Worm (Caenorhabditis elegans) whole organism, late embryonic: Measurements from ENCODE around the gene ets-9.

Experiments
- C08G9.2 ChIP-seq: sonication (generic microtip); optimal IDR thresholded peaks from 2 replicates; lab custom pipeline; 2016; ENCODE audit warnings: mild to moderate bottlenecking, missing genetic modification characterization, moderate library complexity, missing compliant biosample characterization
- C38D4.7 ChIP-seq: fragments of 200-800 bp; sonication (Bioruptor generic); optimal IDR thresholded peaks from 2 replicates; lab custom pipeline; 2018; ENCODE audit warnings: mild to moderate bottlenecking, missing genetic modification characterization, moderate library complexity, missing compliant biosample characterization
- F13H6.1 ChIP-seq: sonication (generic microtip); optimal IDR thresholded peaks from 2 replicates; lab custom pipeline; 2016; ENCODE audit warnings: missing genetic modification characterization, missing compliant biosample characterization
- K09A11.1 ChIP-seq: sonication (generic microtip); optimal IDR thresholded peaks from 2 replicates; lab custom pipeline; 2017; ENCODE audit warnings: antibody characterized with exemption, mild to moderate bottlenecking, missing genetic modification characterization, missing compliant biosample characterization; ENCODE audit not compliant: insufficient read depth
- Y22D7AL.16 ChIP-seq: sonication (generic microtip); optimal IDR thresholded peaks from 2 replicates; lab custom pipeline; 2016; ENCODE audit warnings: missing genetic modification characterization, missing compliant biosample characterization
- ahr-1 ChIP-seq: sonication (generic microtip); optimal IDR thresholded peaks from 2 replicates; lab custom pipeline; 2016; ENCODE audit warnings: missing genetic modification characterization, missing compliant biosample characterization
- ceh-18 ChIP-seq: sonication (generic microtip); optimal IDR thresholded peaks from 2 replicates; lab custom pipeline; 2016; ENCODE audit warnings: missing genetic modification characterization, missing compliant biosample characterization
- ceh-19 ChIP-seq: fragments of 200-800 bp; sonication (Bioruptor generic); optimal IDR thresholded peaks from 2 replicates; lab custom pipeline; 2018; ENCODE audit warnings: mild to moderate bottlenecking, missing genetic modification characterization, missing compliant biosample characterization
- ceh-22 ChIP-seq: sonication (generic microtip); optimal IDR thresholded peaks from 2 replicates; lab custom pipeline; 2017; ENCODE audit warnings: missing biosample characterization, missing genetic modification characterization
- ceh-30 ChIP-seq: fragments of 150-350 bp; optimal IDR thresholded peaks from 2 replicates; lab custom pipeline; 2014; ENCODE audit warnings: missing biosample characterization, missing genetic modification characterization
- ceh-31 ChIP-seq: sonication (generic microtip); optimal IDR thresholded peaks from 2 replicates; lab custom pipeline; 2016; ENCODE audit warnings: missing genetic modification characterization, missing compliant biosample characterization
- ceh-34 ChIP-seq: sonication (generic microtip); optimal IDR thresholded peaks from 2 replicates; lab custom pipeline; 2016; ENCODE audit warnings: mild to moderate bottlenecking, missing genetic modification characterization, missing compliant biosample characterization
- ceh-45 ChIP-seq: fragments of 200-800 bp; sonication (Bioruptor generic); IDR thresholded peaks from 2 replicates; pipeline ENCODE4 v1.3.6; 2022; ENCODE audit warnings: missing genetic modification reagents, missing genetic modification characterization, missing compliant biosample characterization
- ceh-48 ChIP-seq: sonication (generic microtip); optimal IDR thresholded peaks from 2 replicates; lab custom pipeline; 2016; ENCODE audit warnings: missing genetic modification characterization, inconsistent platforms, missing compliant biosample characterization
- ceh-6 ChIP-seq: fragments of 200-800 bp; sonication (Bioruptor generic); optimal IDR thresholded peaks from 2 replicates; lab custom pipeline; 2018; ENCODE audit warnings: mild to moderate bottlenecking, missing genetic modification characterization, missing compliant biosample characterization
- dve-1 ChIP-seq: sonication (generic microtip); optimal IDR thresholded peaks from 2 replicates; lab custom pipeline; 2017; ENCODE audit warnings: antibody characterized with exemption, mild to moderate bottlenecking, missing genetic modification characterization, missing compliant biosample characterization
- elt-4 ChIP-seq: sonication (generic microtip); optimal IDR thresholded peaks from 2 replicates; lab custom pipeline; 2016; ENCODE audit warnings: missing genetic modification characterization, missing compliant biosample characterization
- ets-4 ChIP-seq: sonication (generic microtip); optimal IDR thresholded peaks from 2 replicates; lab custom pipeline; 2016; ENCODE audit warnings: missing genetic modification characterization, missing compliant biosample characterization
- fkh-10 ChIP-seq: fragments of 150-350 bp; optimal IDR thresholded peaks from 2 replicates; lab custom pipeline; 2014; ENCODE audit warnings: missing biosample characterization, missing genetic modification reagents, missing genetic modification characterization
- fkh-6 ChIP-seq: sonication (generic microtip); optimal IDR thresholded peaks from 2 replicates; lab custom pipeline; 2016; ENCODE audit warnings: missing genetic modification characterization, missing compliant biosample characterization
- gmeb-2 ChIP-seq: sonication (generic microtip); optimal IDR thresholded peaks from 2 replicates; lab custom pipeline; 2016; ENCODE audit warnings: missing genetic modification characterization, inconsistent platforms, missing compliant biosample characterization
- hlh-13 ChIP-seq: fragments of 200-800 bp; sonication (Bioruptor generic); optimal IDR thresholded peaks from 2 replicates; lab custom pipeline; 2018; ENCODE audit warnings: mild to moderate bottlenecking, missing genetic modification characterization, missing compliant biosample characterization
- hlh-30 ChIP-seq: sonication (generic microtip); optimal IDR thresholded peaks from 2 replicates; lab custom pipeline; 2017; ENCODE audit warnings: antibody characterized with exemption, missing genetic modification characterization, missing compliant biosample characterization; ENCODE audit not compliant: insufficient read depth
- hlh-6 ChIP-seq: sonication (generic microtip); optimal IDR thresholded peaks from 2 replicates; lab custom pipeline; 2016; ENCODE audit warnings: missing genotype, missing genetic modification characterization, missing compliant biosample characterization
- hlh-8 ChIP-seq: sonication (generic microtip); optimal IDR thresholded peaks from 2 replicates; lab custom pipeline; 2016; ENCODE audit warnings: missing genotype, missing genetic modification characterization, missing compliant biosample characterization
- lim-6 ChIP-seq: sonication (generic microtip); optimal IDR thresholded peaks from 2 replicates; lab custom pipeline; 2016; ENCODE audit warnings: missing genetic modification characterization, missing compliant biosample characterization
- madf-2 ChIP-seq: sonication (generic microtip); optimal IDR thresholded peaks from 2 replicates; lab custom pipeline; 2017; ENCODE audit warnings: missing genetic modification characterization, missing compliant biosample characterization
- mec-3 ChIP-seq: sonication (generic microtip); optimal IDR thresholded peaks from 2 replicates; lab custom pipeline; 2016; ENCODE audit warnings: borderline replicate concordance, missing genetic modification characterization, missing compliant biosample characterization
- nfya-1 ChIP-seq: sonication (generic microtip); optimal IDR thresholded peaks from 2 replicates; lab custom pipeline; 2017; ENCODE audit warnings: missing genetic modification characterization, mild to moderate bottlenecking, missing compliant biosample characterization, antibody characterized with exemption, moderate library complexity
- npax-4 ChIP-seq: sonication (generic microtip); optimal IDR thresholded peaks from 2 replicates; lab custom pipeline; 2016; ENCODE audit warnings: missing genetic modification characterization, missing compliant biosample characterization
- pag-3 ChIP-seq: sonication (generic microtip); optimal IDR thresholded peaks from 2 replicates; lab custom pipeline; 2016; ENCODE audit warnings: missing compliant biosample characterization, missing genetic modification characterization, borderline replicate concordance
- pha-4 ChIP-seq: fragments of 150-350 bp; optimal IDR thresholded peaks from 2 replicates; lab custom pipeline; 2018; ENCODE audit warnings: missing biosample characterization, missing genetic modification reagents, missing genetic modification characterization
- pros-1 ChIP-seq: fragments of 150-350 bp; optimal IDR thresholded peaks from 2 replicates; lab custom pipeline; 2014; ENCODE audit warnings: missing biosample characterization, missing genetic modification reagents, missing genetic modification characterization
- ref-2 ChIP-seq: sonication (generic microtip); optimal IDR thresholded peaks from 2 replicates; lab custom pipeline; 2016; ENCODE audit warnings: missing genetic modification characterization, missing compliant biosample characterization
- rnt-1 ChIP-seq: sonication (generic microtip); optimal IDR thresholded peaks from 2 replicates; lab custom pipeline; 2016; ENCODE audit warnings: missing genetic modification characterization, missing compliant biosample characterization
- sdc-2 ChIP-seq: sonication (generic microtip); optimal IDR thresholded peaks from 2 replicates; lab custom pipeline; 2016; ENCODE audit warnings: missing genotype, missing genetic modification characterization, missing compliant biosample characterization
- syd-9 ChIP-seq: sonication (generic microtip); optimal IDR thresholded peaks from 2 replicates; lab custom pipeline; 2016; ENCODE audit warnings: mild to moderate bottlenecking, missing genetic modification characterization, moderate library complexity, missing compliant biosample characterization
- tbx-2 ChIP-seq: sonication (generic microtip); optimal IDR thresholded peaks from 2 replicates; lab custom pipeline; 2016; ENCODE audit warnings: missing genetic modification characterization, missing compliant biosample characterization
- ttx-3 ChIP-seq: sonication (generic microtip); optimal IDR thresholded peaks from 2 replicates; lab custom pipeline; 2016; ENCODE audit warnings: missing genetic modification reagents, missing genetic modification characterization, missing compliant biosample characterization
- unc-3 ChIP-seq, 2 experiments: fragments of 200-800 bp in 1 of 2; sonication (Bioruptor generic) in 1 of 2; sonication (generic microtip) in 1 of 2; conservative IDR thresholded peaks in 1 of 2; optimal IDR thresholded peaks in 1 of 2; 2 replicates each; pipeline versions ENCODE4 v1.3.6 to Lab custom; 2016 to 2022; ENCODE audit warnings: missing compliant biosample characterization in 2 of 2, missing genetic modification characterization in 2 of 2, missing genetic modification reagents in 1 of 2
- unc-42 ChIP-seq: sonication (generic microtip); optimal IDR thresholded peaks from 2 replicates; lab custom pipeline; 2016; ENCODE audit warnings: missing genotype, missing genetic modification characterization, missing compliant biosample characterization
- unc-55 ChIP-seq: sonication (generic microtip); optimal IDR thresholded peaks from 2 replicates; lab custom pipeline; 2017; ENCODE audit warnings: missing biosample characterization, missing genetic modification reagents, missing genetic modification characterization
- unc-86 ChIP-seq: sonication (generic microtip); optimal IDR thresholded peaks from 2 replicates; lab custom pipeline; 2016; ENCODE audit warnings: missing genetic modification characterization, missing compliant biosample characterization
- zip-5 ChIP-seq: sonication (generic microtip); optimal IDR thresholded peaks from 2 replicates; lab custom pipeline; 2016; ENCODE audit warnings: missing genetic modification characterization, missing compliant biosample characterization
- ztf-16 ChIP-seq: sonication (generic microtip); optimal IDR thresholded peaks from 2 replicates; lab custom pipeline; 2017; ENCODE audit warnings: missing genetic modification characterization, missing compliant biosample characterization

The ets-9 gene

ce11 chrX:4260297-4260696 is 19.2 kb upstream of the ets-9 start, which contains the start of gene C52B9.4:
TSS of gene C52B9.4 (plus strand) at chrX:4260652.
- no peak for TF ChIP-seq ceh-48
- peak; percentile 16 for TF ChIP-seq nfya-1 (tag; lab: Kevin White, UChicago)
- peak; percentile 3 for TF ChIP-seq hlh-8
- no peak for TF ChIP-seq madf-2 (tag; lab: Kevin White, UChicago)
- TF ChIP-seq ceh-6 (GFP tag; lab: Kevin White, UChicago), result no peak
- TF ChIP-seq ztf-16, result no peak
- TF ChIP-seq unc-42, result peak; percentile 11
- TF ChIP-seq dve-1 (tag; lab: Kevin White, UChicago), result no peak
- no peak for TF ChIP-seq ref-2 (tag; lab: Kevin White, UChicago)

- TF ChIP-seq Y22D7AL.16 (tag; lab: Kevin White, UChicago) (no peak), ref-2 (tag; lab: Kevin White, UChicago) (no peak), hlh-13 (GFP tag; lab: Kevin White, UChicago) (no peak), ets-4 (no peak), pha-4 (tag; lab: Kevin White, UChicago) (no peak), ceh-18 (tag; lab: Kevin White, UChicago) (no peak), ceh-30 (tag; lab: Kevin White, UChicago) (no peak), ztf-16 (no peak), ceh-34 (tag; lab: Kevin White, UChicago) (no peak), ceh-19 (GFP tag; lab: Kevin White, UChicago) (no peak), pag-3 (tag; lab: Kevin White, UChicago) (no peak), ahr-1 (no peak), syd-9 (tag; lab: Kevin White, UChicago) (no peak), nfya-1 (tag; lab: Kevin White, UChicago) (no peak)
Measured at ce11 chrX:4263820-4264219, 15.7 kb upstream of the ets-9 start.

ce11 chrX:4265283-4265907 is 14.1 kb upstream of the ets-9 start, which contains the start of gene coel-1:
TSS of gene coel-1 (plus strand) at chrX:4265663.
- TF ChIP-seq sdc-2 (tag; lab: Kevin White, UChicago) (peak; percentile 75), C38D4.7 (GFP tag; lab: Kevin White, UChicago) (no peak), ceh-22 (tag; lab: Kevin White, UChicago) (no peak), F13H6.1 (peak; percentile 29), zip-5 (tag; lab: Kevin White, UChicago) (no peak), elt-4 (tag; lab: Kevin White, UChicago) (no peak), npax-4 (no peak), fkh-6 (peak; percentile 30), ceh-45 (GFP tag; lab: Robert Waterston, UW) (no peak), syd-9 (tag; lab: Kevin White, UChicago) (peak; percentile 53), ceh-18 (tag; lab: Kevin White, UChicago) (peak; percentile 67), rnt-1 (tag; lab: Kevin White, UChicago) (peak; percentile 43), ref-2 (tag; lab: Kevin White, UChicago) (peak; percentile 57), fkh-10 (peak; percentile 38), ttx-3 (tag; lab: Kevin White, UChicago) (no peak), ceh-48 (no peak), ceh-34 (tag; lab: Kevin White, UChicago) (peak; percentile 50), ceh-31 (tag; lab: Kevin White, UChicago) (peak; percentile 85), lim-6 (tag; lab: Kevin White, UChicago) (peak; percentile 5), mec-3 (tag; lab: Kevin White, UChicago) (no peak), unc-86 (tag; lab: Kevin White, UChicago) (no peak), unc-42 (peak; percentile 52), unc-55 (peak; percentile 26), unc-3 (GFP tag; conservative IDR thresholded peaks at IDR 0.05; lab: Robert Waterston, UW) (no peak), unc-3 (tag; optimal IDR thresholded peaks at IDR 0.05; lab: Kevin White, UChicago) (no peak), dve-1 (tag; lab: Kevin White, UChicago) (no peak), tbx-2 (peak; percentile 87), K09A11.1 (tag; lab: Kevin White, UChicago) (peak; percentile 47), pros-1 (tag; lab: Kevin White, UChicago) (peak; percentile 39), hlh-13 (GFP tag; lab: Kevin White, UChicago) (no peak), ztf-16 (peak; percentile 52), gmeb-2 (tag; lab: Kevin White, UChicago) (no peak), C08G9.2 (tag; lab: Kevin White, UChicago) (no peak), nfya-1 (tag; lab: Kevin White, UChicago) (peak; percentile 77), hlh-6 (tag; lab: Kevin White, UChicago) (no peak), hlh-30 (tag; lab: Kevin White, UChicago) (peak; percentile 24)
- TF ChIP-seq, all 69 proteins: peak for 19
